Worm (Caenorhabditis elegans): ENCODE results near the gene F10E9.2.

- no peak for TF ChIP-seq B0310.2 (tag; optimal IDR thresholded peaks at IDR 0.05)
- no peak for TF ChIP-seq F13C5.2 (tag; optimal IDR thresholded peaks at IDR 0.05)
- no peak for TF ChIP-seq flt-1 (GFP tag; IDR thresholded peaks at IDR 0.05)
- no peak for TF ChIP-seq scrt-1 (GFP tag; IDR thresholded peaks at IDR 0.05)
- no peak for TF ChIP-seq ama-1 (optimal IDR thresholded peaks at IDR 0.05)
- no peak for TF ChIP-seq sea-1 (GFP tag; conservative IDR thresholded peaks at IDR 0.05)
- no peak for TF ChIP-seq aly-1 (tag; optimal IDR thresholded peaks at IDR 0.05)
- TF ChIP-seq hmbx-1 (tag; optimal IDR thresholded peaks at IDR 0.05): no peak
- TF ChIP-seq pes-1 (GFP tag; IDR thresholded peaks at IDR 0.05): no peak
- no peak for TF ChIP-seq hmg-4 (GFP tag; optimal IDR thresholded peaks at IDR 0.05)
Observed at ce11 chrIII:8312393-8312792, at the start of gene F10E9.2.
